Fruit fly (Drosophila melanogaster) whole organism, prepupa: ENCODE data around the gene AGO2.

ENCODE experiments used
- CG16779 ChIP-seq: fragments of 200-800 bp; sonication (Bioruptor generic); optimal IDR thresholded peaks from 3 replicates; lab custom pipeline; 2017; ENCODE audit warnings: missing biosample characterization, mild to moderate bottlenecking, missing genetic modification characterization
- CG3919 ChIP-seq: fragments of 200-800 bp; sonication (Bioruptor generic); optimal IDR thresholded peaks from 3 replicates; lab custom pipeline; 2016; ENCODE audit warnings: missing biosample characterization, missing genetic modification characterization

- TF ChIP-seq CG3919 (GFP tag; lab: Kevin White, UChicago): no peak
- TF ChIP-seq CG16779 (tag; lab: Kevin White, UChicago): no peak
Measured at dm6 chr3L:15514814-15515495, 39.0 kb upstream of the AGO2 start.
